Worm (Caenorhabditis elegans): ENCODE data around the gene T26A5.8.

DNA sequence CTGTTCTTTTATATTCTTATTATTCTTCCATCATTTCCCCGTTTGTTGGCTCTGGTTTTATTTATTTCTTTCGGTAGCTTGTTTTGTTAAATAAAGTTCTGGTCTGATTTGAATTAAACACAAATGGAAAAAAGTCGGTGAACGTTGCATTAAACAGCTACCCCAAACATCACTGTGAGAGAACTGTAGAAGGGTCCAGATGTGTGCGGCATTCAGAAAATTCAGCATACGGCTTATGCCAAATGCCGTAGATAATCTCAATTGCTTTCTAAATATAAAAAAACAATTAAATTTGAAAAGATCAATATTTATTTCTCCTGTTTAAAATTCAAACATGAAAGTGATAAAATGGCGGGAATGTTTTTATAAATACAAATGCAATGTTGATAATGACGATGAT lies 22.8 kb downstream of the T26A5.8 start:
- TF ChIP-seq nhr-25 (tag; optimal IDR thresholded peaks at IDR 0.05) (no peak), zag-1 (tag; optimal IDR thresholded peaks at IDR 0.05) (no peak), lsy-2 (tag; optimal IDR thresholded peaks at IDR 0.05) (no peak), ceh-82 (tag; optimal IDR thresholded peaks at IDR 0.05) (no peak), nhr-23 (tag; optimal IDR thresholded peaks at IDR 0.05) (no peak), aly-2 (tag; optimal IDR thresholded peaks at IDR 0.05) (no peak), elt-3 (tag; optimal IDR thresholded peaks at IDR 0.05) (no peak), blmp-1 (tag; optimal IDR thresholded peaks at IDR 0.05; ENCODE audit: insufficient read depth) (no peak), ztf-11 (tag; optimal IDR thresholded peaks at IDR 0.05) (no peak), nhr-12 (tag; optimal IDR thresholded peaks at IDR 0.05) (no peak), ZK546.5 (tag; optimal IDR thresholded peaks at IDR 0.05) (no peak), sma-3 (GFP tag; optimal IDR thresholded peaks at IDR 0.05) (no peak), skn-1 (tag; optimal IDR thresholded peaks at IDR 0.05) (no peak), nhr-11 (tag; optimal IDR thresholded peaks at IDR 0.05) (no peak)
